Comparison of ENCODE assay signal across 2 worm cellular contexts in genomic region chrV:14137766-14138165, ce11.
A peak's percentile ranks its signal among the peaks of the same experiment; 100 is the strongest.
TF ChIP-seq lines count a peak whose summit lies in the region.

AH10.4 (minus strand) TSS chrV:14137866.

TF ChIP-seq in whole organism, L4 larva, 104 proteins besides CTCF, POLR2A, EP300 and RAD21:
- peak; percentile 42; the same call in 1 of the 2 replicates for TF ChIP-seq set-16 (GFP tag; IDR thresholded peaks at IDR 0.05; lab: Robert Waterston, UW)
TF ChIP-seq in whole organism, L4 larva: peak in this region for 1; not testable (repeated sequence) for 103.

TF ChIP-seq in whole organism, young adult, 124 proteins besides CTCF, POLR2A, EP300 and RAD21:
- TF ChIP-seq lin-26 (GFP tag; IDR thresholded peaks at IDR 0.05; lab: Robert Waterston, UW) (peak; percentile 27; the same call in 1 of the 2 replicates), egrh-3 (GFP tag; IDR thresholded peaks at IDR 0.05; lab: Robert Waterston, UW) (peak; percentile 17; the same call in 1 of the 2 replicates)
